Fruit fly (Drosophila melanogaster): ENCODE data around the gene Coprox.

Coprox gene

dm6 chr2L:6918517-6919202 lies 45.6 kb upstream of the Coprox start, which contains the start of gene nop5 (continued):
- peak; percentile 37; the same call in 1 of the 2 replicates for TF ChIP-seq CG9215 (GFP tag; IDR thresholded peaks at IDR 0.05)
- TF ChIP-seq Hand (GFP tag; optimal IDR thresholded peaks at IDR 0.05), result peak; percentile 56
- peak; percentile 93 for TF ChIP-seq bigmax (GFP tag; optimal IDR thresholded peaks at IDR 0.05)
- TF ChIP-seq CG34376 (GFP tag; optimal IDR thresholded peaks at IDR 0.05), result peak; percentile 33
- TF ChIP-seq org-1 (GFP tag; optimal IDR thresholded peaks at IDR 0.05), result peak; percentile 34
- peak; percentile 28; the same call in 2 of the 3 replicates for TF ChIP-seq croc (GFP tag; conservative IDR thresholded peaks at IDR 0.05)
- TF ChIP-seq Bdp1 (GFP tag; optimal IDR thresholded peaks at IDR 0.05), result no peak
- no peak for TF ChIP-seq usp (GFP tag; optimal IDR thresholded peaks at IDR 0.05)
- peak; percentile 30; the same call in 1 of the 2 replicates for TF ChIP-seq CG13287 (GFP tag; IDR thresholded peaks at IDR 0.05; ENCODE audit: partially characterized antibody)
- TF ChIP-seq CG31441 (GFP tag; IDR thresholded peaks at IDR 0.05), result peak; percentile 12; the same call in 1 of the 2 replicates
- no peak for TF ChIP-seq C15 (GFP tag; IDR thresholded peaks at IDR 0.05)
- TF ChIP-seq CG12744 (GFP tag; optimal IDR thresholded peaks at IDR 0.05), result no peak
- TF ChIP-seq Fer3 (tag; optimal IDR thresholded peaks at IDR 0.05), result peak; percentile 56
- no peak for TF ChIP-seq D (optimal IDR thresholded peaks at IDR 0.05)
- TF ChIP-seq D (GFP tag; optimal IDR thresholded peaks at IDR 0.05), result peak; percentile 69
- 0 out of 2 replicates have a peak, but pooled peaks have one; percentile 7 for TF ChIP-seq MBD-R2 (GFP tag; IDR thresholded peaks at IDR 0.05)
- TF ChIP-seq tna (GFP tag; IDR thresholded peaks at IDR 0.05; ENCODE audit: partially characterized antibody), result no peak
- peak; percentile 99 for TF ChIP-seq CG17186 (GFP tag; optimal IDR thresholded peaks at IDR 0.05)
- TF ChIP-seq Gug (GFP tag; IDR thresholded peaks at IDR 0.05), result no peak
- TF ChIP-seq Dfd (GFP tag; optimal IDR thresholded peaks at IDR 0.05), result no peak
- peak; percentile 63 for TF ChIP-seq fd3F (GFP tag; optimal IDR thresholded peaks at IDR 0.05)
- peak; percentile 83 for TF ChIP-seq CG2712 (tag; optimal IDR thresholded peaks at IDR 0.05)
- TF ChIP-seq insv (GFP tag; optimal IDR thresholded peaks at IDR 0.05), result peak in 1 of 2 experiments; percentile 63
- TF ChIP-seq Xrp1 (GFP tag; IDR thresholded peaks at IDR 0.05), result peak; percentile 25; the same call in 1 of the 2 replicates
- TF ChIP-seq HmgD (GFP tag; optimal IDR thresholded peaks at IDR 0.05), result no peak
- no peak for TF ChIP-seq aop (GFP tag; IDR thresholded peaks at IDR 0.05)
- peak; percentile 65 for TF ChIP-seq CG15696 (tag; optimal IDR thresholded peaks at IDR 0.05)
- no peak for TF ChIP-seq CG7987 (GFP tag; optimal IDR thresholded peaks at IDR 0.05)
- peak; percentile 84 for TF ChIP-seq CG3281 (GFP tag; optimal IDR thresholded peaks at IDR 0.05)
- TF ChIP-seq unpg (GFP tag; optimal IDR thresholded peaks at IDR 0.05), result peak; percentile 38
- TF ChIP-seq prd (optimal IDR thresholded peaks at IDR 0.05), result no peak
- TF ChIP-seq prd (GFP tag; IDR thresholded peaks at IDR 0.05), result peak; percentile 37; the same call in 1 of the 3 replicates
- peak; percentile 52 for TF ChIP-seq fd96Cb (tag; optimal IDR thresholded peaks at IDR 0.05)
- TF ChIP-seq nerfin-2 (GFP tag; IDR thresholded peaks at IDR 0.05; ENCODE audit: partially characterized antibody), result no peak
- no peak for TF ChIP-seq Awh (GFP tag; IDR thresholded peaks at IDR 0.05)
- TF ChIP-seq Sin3A (optimal IDR thresholded peaks at IDR 0.05), result peak; percentile 19
- peak; percentile 81 for TF ChIP-seq nmo (GFP tag; optimal IDR thresholded peaks at IDR 0.05)
- TF ChIP-seq CG9932 (GFP tag; IDR thresholded peaks at IDR 0.05), result peak; percentile 46; the same call in 1 of the 2 replicates
- peak; percentile 70 for TF ChIP-seq CG6854 (GFP tag; optimal IDR thresholded peaks at IDR 0.05)
- TF ChIP-seq CG15514 (GFP tag; optimal IDR thresholded peaks at IDR 0.05), result peak; percentile 27
- peak in 1 of 2 experiments; percentile 0 for TF ChIP-seq crp (GFP tag; optimal IDR thresholded peaks at IDR 0.05)
- peak; percentile 13 for TF ChIP-seq salm (tag; optimal IDR thresholded peaks at IDR 0.05)
- TF ChIP-seq ham (GFP tag; IDR thresholded peaks at IDR 0.05), result no peak
- no peak for TF ChIP-seq schlank (tag; optimal IDR thresholded peaks at IDR 0.05)
- peak; percentile 44 for TF ChIP-seq az2 (GFP tag; optimal IDR thresholded peaks at IDR 0.05)
- no peak for TF ChIP-seq CG4707 (GFP tag; optimal IDR thresholded peaks at IDR 0.05)
- peak; percentile 78 for TF ChIP-seq CG17829 (tag; optimal IDR thresholded peaks at IDR 0.05)
- peak; percentile 86 for TF ChIP-seq CoRest (tag; optimal IDR thresholded peaks at IDR 0.05)
- peak; percentile 47 for TF ChIP-seq CG6689 (GFP tag; IDR thresholded peaks at IDR 0.05)
